Worm (Caenorhabditis elegans): Measurements from ENCODE around the gene lys-8.

The lys-8 gene

ce11 chrII:5551517-5551916 lies 34.5 kb upstream of the lys-8 start, which contains the start of gene C17C3.5:
C17C3.5 (plus strand) TSS chrII:5551817.
- no peak for TF ChIP-seq ref-1 (GFP tag; conservative IDR thresholded peaks at IDR 0.05)
- TF ChIP-seq tab-1 (GFP tag; IDR thresholded peaks at IDR 0.05), result no peak
- TF ChIP-seq ztf-29 (GFP tag; IDR thresholded peaks at IDR 0.05), result no peak
- no peak for TF ChIP-seq klf-2 (GFP tag; conservative IDR thresholded peaks at IDR 0.05)
- TF ChIP-seq cog-1 (tag; optimal IDR thresholded peaks at IDR 0.05), result no peak
- no peak for TF ChIP-seq med-1 (GFP tag; optimal IDR thresholded peaks at IDR 0.05; ENCODE audit: insufficient read depth)
- TF ChIP-seq flt-1 (GFP tag; IDR thresholded peaks at IDR 0.05), result no peak
- TF ChIP-seq ztf-23 (GFP tag; IDR thresholded peaks at IDR 0.05), result no peak
- TF ChIP-seq T22C8.4 (GFP tag; IDR thresholded peaks at IDR 0.05), result no peak

- TF ChIP-seq T22C8.4 (GFP tag; IDR thresholded peaks at IDR 0.05) (no peak), klf-2 (GFP tag; conservative IDR thresholded peaks at IDR 0.05) (no peak), tab-1 (GFP tag; IDR thresholded peaks at IDR 0.05) (no peak), ref-1 (GFP tag; conservative IDR thresholded peaks at IDR 0.05) (no peak), cog-1 (tag; optimal IDR thresholded peaks at IDR 0.05) (no peak), flt-1 (GFP tag; IDR thresholded peaks at IDR 0.05) (no peak), med-1 (GFP tag; optimal IDR thresholded peaks at IDR 0.05; ENCODE audit: insufficient read depth) (no peak), ztf-29 (GFP tag; IDR thresholded peaks at IDR 0.05) (no peak), ztf-23 (GFP tag; IDR thresholded peaks at IDR 0.05) (no peak)
Observed at ce11 chrII:5553531-5553930, 32.4 kb upstream of the lys-8 start.

ce11 chrII:5554317-5554716 lies 31.7 kb upstream of the lys-8 start, which contains the start of gene ins-12:
ins-12 (plus strand) TSS chrII:5554617.
- TF ChIP-seq med-1 (GFP tag; optimal IDR thresholded peaks at IDR 0.05; ENCODE audit: insufficient read depth) (no peak), ztf-23 (GFP tag; IDR thresholded peaks at IDR 0.05) (no peak), cog-1 (tag; optimal IDR thresholded peaks at IDR 0.05) (no peak)

ce11 chrII:5554788-5555187 lies 31.2 kb upstream of the lys-8 start:
- TF ChIP-seq tab-1 (GFP tag; IDR thresholded peaks at IDR 0.05) (no peak), T22C8.4 (GFP tag; IDR thresholded peaks at IDR 0.05) (no peak), cog-1 (tag; optimal IDR thresholded peaks at IDR 0.05) (no peak), klf-2 (GFP tag; conservative IDR thresholded peaks at IDR 0.05) (no peak), ref-1 (GFP tag; conservative IDR thresholded peaks at IDR 0.05) (no peak), ztf-29 (GFP tag; IDR thresholded peaks at IDR 0.05) (no peak), flt-1 (GFP tag; IDR thresholded peaks at IDR 0.05) (no peak), ztf-23 (GFP tag; IDR thresholded peaks at IDR 0.05) (no peak), med-1 (GFP tag; optimal IDR thresholded peaks at IDR 0.05; ENCODE audit: insufficient read depth) (no peak)

- TF ChIP-seq ztf-29 (GFP tag; IDR thresholded peaks at IDR 0.05) (no peak), med-1 (GFP tag; optimal IDR thresholded peaks at IDR 0.05; ENCODE audit: insufficient read depth) (no peak), klf-2 (GFP tag; conservative IDR thresholded peaks at IDR 0.05) (no peak), flt-1 (GFP tag; IDR thresholded peaks at IDR 0.05) (no peak), ref-1 (GFP tag; conservative IDR thresholded peaks at IDR 0.05) (no peak), cog-1 (tag; optimal IDR thresholded peaks at IDR 0.05) (no peak), ztf-23 (GFP tag; IDR thresholded peaks at IDR 0.05) (no peak), tab-1 (GFP tag; IDR thresholded peaks at IDR 0.05) (no peak), T22C8.4 (GFP tag; IDR thresholded peaks at IDR 0.05) (no peak)
Observed at ce11 chrII:5555522-5555921, 30.5 kb upstream of the lys-8 start.

- TF ChIP-seq ztf-23 (GFP tag; IDR thresholded peaks at IDR 0.05), result no peak
- no peak for TF ChIP-seq ref-1 (GFP tag; conservative IDR thresholded peaks at IDR 0.05)
Observed at ce11 chrII:5556431-5556830, 29.5 kb upstream of the lys-8 start, which contains the start of gene ins-11. ins-11 (plus strand) TSS chrII:5556731.

- TF ChIP-seq cog-1 (tag; optimal IDR thresholded peaks at IDR 0.05) (no peak), klf-2 (GFP tag; conservative IDR thresholded peaks at IDR 0.05) (no peak), flt-1 (GFP tag; IDR thresholded peaks at IDR 0.05) (no peak), tab-1 (GFP tag; IDR thresholded peaks at IDR 0.05) (no peak), T22C8.4 (GFP tag; IDR thresholded peaks at IDR 0.05) (no peak), med-1 (GFP tag; optimal IDR thresholded peaks at IDR 0.05; ENCODE audit: insufficient read depth) (no peak), ztf-23 (GFP tag; IDR thresholded peaks at IDR 0.05) (no peak), ztf-29 (GFP tag; IDR thresholded peaks at IDR 0.05) (no peak), ref-1 (GFP tag; conservative IDR thresholded peaks at IDR 0.05) (no peak)
Observed at ce11 chrII:5557134-5557533, 28.8 kb upstream of the lys-8 start.

- TF ChIP-seq klf-2 (GFP tag; conservative IDR thresholded peaks at IDR 0.05) (no peak), T22C8.4 (GFP tag; IDR thresholded peaks at IDR 0.05) (no peak), tab-1 (GFP tag; IDR thresholded peaks at IDR 0.05) (no peak), ztf-23 (GFP tag; IDR thresholded peaks at IDR 0.05) (no peak), ztf-29 (GFP tag; IDR thresholded peaks at IDR 0.05) (no peak), cog-1 (tag; optimal IDR thresholded peaks at IDR 0.05) (no peak), ref-1 (GFP tag; conservative IDR thresholded peaks at IDR 0.05) (no peak), flt-1 (GFP tag; IDR thresholded peaks at IDR 0.05) (no peak)
Observed at ce11 chrII:5561392-5561791, 24.6 kb upstream of the lys-8 start, which contains the start of gene C17C3.3. C17C3.3 (plus strand) TSS chrII:5561737.

ce11 chrII:5565082-5565623 lies 20.8 kb upstream of the lys-8 start:
- TF ChIP-seq flt-1 (GFP tag; IDR thresholded peaks at IDR 0.05) (0 out of 2 replicates have a peak, but pooled peaks have one; percentile 45), med-1 (GFP tag; optimal IDR thresholded peaks at IDR 0.05; ENCODE audit: insufficient read depth) (no peak)

- TF ChIP-seq klf-2 (GFP tag; conservative IDR thresholded peaks at IDR 0.05) (no peak), tab-1 (GFP tag; IDR thresholded peaks at IDR 0.05) (no peak), T22C8.4 (GFP tag; IDR thresholded peaks at IDR 0.05) (no peak), ref-1 (GFP tag; conservative IDR thresholded peaks at IDR 0.05) (no peak), med-1 (GFP tag; optimal IDR thresholded peaks at IDR 0.05; ENCODE audit: insufficient read depth) (no peak), ztf-29 (GFP tag; IDR thresholded peaks at IDR 0.05) (no peak)
Observed at ce11 chrII:5570272-5570671, 15.7 kb upstream of the lys-8 start, which contains the start of the genes C17C3.1 and C17C3.15. C17C3.1 (plus strand) TSS chrII:5570572. C17C3.15 (plus strand) TSS chrII:5570654.
